Worm (Caenorhabditis elegans) whole organism, L3 larva: Measurements from ENCODE around the gene T05H4.11.

Experiments
- ama-1 ChIP-seq: fragments of 150-350 bp; optimal IDR thresholded peaks from 2 replicates; lab custom pipeline; 2018
- ceh-9 ChIP-seq: sonication (generic microtip); optimal IDR thresholded peaks from 2 replicates; lab custom pipeline; 2018; ENCODE audit warnings: missing biosample characterization, missing genetic modification characterization
- elt-2 ChIP-seq: sonication (generic microtip); optimal IDR thresholded peaks from 2 replicates; lab custom pipeline; 2016; ENCODE audit warnings: missing genetic modification reagents, mild to moderate bottlenecking, missing genetic modification characterization, missing compliant biosample characterization
- fos-1 ChIP-seq: fragments of 150-350 bp; optimal IDR thresholded peaks from 2 replicates; lab custom pipeline; 2014; ENCODE audit warnings: missing biosample characterization, missing genetic modification characterization
- lin-15B ChIP-seq: fragments of 150-350 bp; optimal IDR thresholded peaks from 2 replicates; lab custom pipeline; 2014; ENCODE audit warnings: missing biosample characterization, missing genetic modification characterization
- nhr-11 ChIP-seq: fragments of 150-350 bp; optimal IDR thresholded peaks from 2 replicates; lab custom pipeline; 2014; ENCODE audit warnings: missing biosample characterization, missing genetic modification characterization
- nhr-12 ChIP-seq: fragments of 150-350 bp; optimal IDR thresholded peaks from 2 replicates; lab custom pipeline; 2014; ENCODE audit warnings: missing biosample characterization, missing genetic modification characterization
- nhr-237 ChIP-seq: fragments of 150-350 bp; optimal IDR thresholded peaks from 2 replicates; lab custom pipeline; 2014; ENCODE audit warnings: missing biosample characterization, missing genetic modification characterization
- nhr-77 ChIP-seq: fragments of 150-350 bp; optimal IDR thresholded peaks from 2 replicates; lab custom pipeline; 2014; ENCODE audit warnings: missing biosample characterization, missing genetic modification characterization
- snpc-4 ChIP-seq: fragments of 150-350 bp; optimal IDR thresholded peaks from 2 replicates; lab custom pipeline; 2014; ENCODE audit warnings: missing biosample characterization, missing genetic modification characterization
- unc-39 ChIP-seq: sonication (generic microtip); optimal IDR thresholded peaks from 4 replicates; lab custom pipeline; 2017; ENCODE audit warnings: missing biosample characterization, missing genetic modification characterization
- unc-62 ChIP-seq: fragments of 150-350 bp; sonication (generic microtip); optimal IDR thresholded peaks from 4 replicates; lab custom pipeline; 2014; ENCODE audit warnings: missing biosample characterization, missing genetic modification reagents, missing genetic modification characterization
- zag-1 ChIP-seq: fragments of 150-350 bp; optimal IDR thresholded peaks from 2 replicates; lab custom pipeline; 2014; ENCODE audit warnings: missing biosample characterization, missing genetic modification characterization
- ztf-4 ChIP-seq: fragments of 150-350 bp; optimal IDR thresholded peaks from 2 replicates; lab custom pipeline; 2014; ENCODE audit warnings: missing biosample characterization, missing genetic modification characterization

DNA sequence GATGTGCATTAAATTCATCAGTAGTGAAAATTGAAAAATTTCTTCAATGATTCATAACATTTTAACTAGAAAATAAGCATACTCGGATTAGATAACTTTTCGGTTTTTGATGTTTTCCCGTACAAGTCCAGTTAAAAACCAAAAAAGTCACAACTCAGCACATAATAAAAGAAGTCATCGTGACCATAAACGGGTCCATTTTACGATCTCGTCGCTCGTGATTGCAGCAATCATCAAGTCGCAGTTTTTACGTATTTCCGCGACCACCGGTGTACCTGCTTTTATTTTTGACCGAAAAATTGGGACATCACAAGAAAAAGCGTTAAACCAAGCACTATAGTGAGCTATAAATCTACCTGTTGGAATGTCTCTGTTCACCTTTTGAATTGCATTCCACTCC is 35.2 kb upstream of the T05H4.11 start:
- TF ChIP-seq ama-1 (lab: Kevin White, UChicago), result no peak
- no peak for TF ChIP-seq fos-1
- no peak for TF ChIP-seq nhr-12 (tag; lab: Kevin White, UChicago)
- TF ChIP-seq unc-39 (tag; lab: Kevin White, UChicago), result no peak
- TF ChIP-seq unc-62 (GFP tag; lab: Kevin White, UChicago), result no peak
- no peak for TF ChIP-seq nhr-77
- TF ChIP-seq zag-1 (tag; lab: Kevin White, UChicago), result no peak
- TF ChIP-seq ztf-4 (tag; lab: Kevin White, UChicago), result no peak
- TF ChIP-seq lin-15B, result no peak
- TF ChIP-seq ceh-9, result no peak
- peak; percentile 15 for TF ChIP-seq elt-2
- no peak for TF ChIP-seq snpc-4 (tag; lab: Kevin White, UChicago)
- no peak for TF ChIP-seq nhr-11 (tag; lab: Kevin White, UChicago)
- no peak for TF ChIP-seq nhr-237 (tag; lab: Kevin White, UChicago)
